Fruit fly (Drosophila melanogaster): ENCODE results near the gene beat-IIa.

beat-IIa gene

DNA sequence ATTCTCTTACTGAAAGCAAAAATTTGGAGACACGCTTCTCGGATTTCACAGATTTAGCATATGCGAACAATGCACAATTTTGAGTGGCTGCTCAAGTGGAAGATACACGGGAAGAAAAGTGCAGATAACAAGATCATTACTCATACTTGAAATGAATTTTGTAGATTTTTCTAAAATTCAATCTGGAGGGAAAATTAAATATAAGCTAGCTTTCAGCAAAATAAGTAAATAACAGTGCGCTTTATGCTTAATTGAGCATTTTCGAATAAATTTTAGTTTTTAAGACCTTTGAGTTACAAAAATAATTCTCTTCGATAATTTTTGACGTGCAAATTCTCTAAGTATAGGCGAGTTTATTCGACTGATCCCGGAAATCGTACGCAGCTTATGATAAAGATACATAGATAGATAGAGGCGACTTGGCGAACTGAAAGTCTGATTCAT is 34.8 kb upstream of the beat-IIa start (continued):
- TF ChIP-seq topi (GFP tag; optimal IDR thresholded peaks at IDR 0.05) (peak; percentile 84), Sox102F (GFP tag; optimal IDR thresholded peaks at IDR 0.05) (peak; percentile 14), CG8119 (GFP tag; IDR thresholded peaks at IDR 0.05) (peak; percentile 54; the same call in 1 of the 3 replicates), svp (GFP tag) (peak; percentile 96), esn (GFP tag; optimal IDR thresholded peaks at IDR 0.05) (peak; percentile 72), OdsH (GFP tag; optimal IDR thresholded peaks at IDR 0.05) (peak; percentile 55), fd85E (GFP tag; optimal IDR thresholded peaks at IDR 0.05) (peak; percentile 20), CG9139 (GFP tag; optimal IDR thresholded peaks at IDR 0.05) (no peak)

DNA sequence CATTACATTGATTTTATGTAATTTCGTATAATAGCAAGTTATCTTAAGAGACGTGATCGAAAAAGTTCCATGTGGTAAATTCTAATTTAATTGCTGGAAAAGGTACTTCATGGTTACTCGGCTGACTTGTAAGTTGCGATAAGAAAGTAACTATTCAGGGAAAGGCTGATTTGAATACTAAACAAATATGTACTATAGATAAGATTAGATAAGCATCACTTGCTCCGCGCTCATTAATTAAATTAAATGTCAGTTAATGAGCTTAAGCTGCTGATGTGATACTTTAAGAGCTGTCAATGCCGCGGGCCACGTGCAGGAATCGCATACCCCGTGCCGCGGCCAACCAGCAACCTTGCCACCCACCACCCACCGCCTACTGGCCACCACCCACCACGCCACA is 34.2 kb upstream of the beat-IIa start:
- TF ChIP-seq svp (GFP tag), result no peak
- TF ChIP-seq vri (GFP tag; optimal IDR thresholded peaks at IDR 0.05), result no peak
- TF ChIP-seq Ets96B (tag; optimal IDR thresholded peaks at IDR 0.05), result no peak
- TF ChIP-seq fd85E (GFP tag; optimal IDR thresholded peaks at IDR 0.05), result no peak
- no peak for TF ChIP-seq dac (GFP tag; optimal IDR thresholded peaks at IDR 0.05)
- TF ChIP-seq Sox14 (GFP tag; optimal IDR thresholded peaks at IDR 0.05), result no peak
- TF ChIP-seq Gug (GFP tag; IDR thresholded peaks at IDR 0.05), result no peak
- TF ChIP-seq fkh (GFP tag; optimal IDR thresholded peaks at IDR 0.05), result peak; percentile 19
- TF ChIP-seq eg (GFP tag; IDR thresholded peaks at IDR 0.05), result no peak

DNA sequence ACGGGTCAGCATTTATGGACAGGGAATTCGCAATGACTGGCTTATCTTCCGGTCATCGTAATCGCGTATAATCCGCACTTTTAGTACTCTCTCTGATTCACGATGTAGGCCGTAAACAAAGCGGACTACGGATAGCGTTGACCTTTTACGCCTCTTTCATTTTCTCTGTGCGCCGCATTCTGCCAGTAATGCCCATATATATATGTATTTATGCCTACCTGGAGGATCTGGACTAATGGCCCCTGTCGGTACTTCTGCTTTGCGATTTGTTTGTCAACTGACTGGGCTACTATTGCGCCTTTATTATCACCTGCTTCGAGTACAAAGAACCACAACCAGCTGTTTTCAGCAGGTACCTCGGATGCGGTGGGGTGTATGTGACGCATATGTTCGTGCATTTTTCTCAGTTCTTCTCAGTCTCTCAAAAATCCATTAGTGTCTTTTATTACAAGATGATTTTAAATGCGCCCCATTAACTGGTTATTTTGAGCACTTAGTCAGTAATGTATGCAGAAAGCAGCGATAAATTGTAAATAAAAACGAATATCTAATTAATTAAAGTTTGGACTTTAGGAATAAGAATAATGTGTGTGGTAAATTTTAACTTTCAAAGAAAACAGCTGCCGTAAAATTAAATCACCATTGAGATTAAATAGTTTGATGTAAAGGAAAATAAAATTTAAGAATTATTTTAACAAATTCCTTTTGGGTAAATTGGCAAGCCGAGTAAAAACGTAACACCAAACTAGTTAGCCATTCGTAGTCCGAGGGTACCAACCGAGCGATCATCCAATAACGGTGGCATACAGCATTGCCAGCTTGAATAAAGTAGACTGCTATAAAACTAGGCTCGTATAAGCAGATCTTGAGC is 28.6 kb upstream of the beat-IIa start, which contains the start of gene CREG:
TSS of gene CREG (minus strand) at position 323 of the 871 bp plus-strand sequence.
- TF ChIP-seq ss (GFP tag; optimal IDR thresholded peaks at IDR 0.05) (peak; percentile 5 to 24), CG6276 (GFP tag; optimal IDR thresholded peaks at IDR 0.05) (peak; percentile 22), CG6163 (GFP tag; IDR thresholded peaks at IDR 0.05) (peak; percentile 33; the same call in 1 of the 3 replicates), Sox102F (GFP tag; optimal IDR thresholded peaks at IDR 0.05) (peak; percentile 57), Met (GFP tag; optimal IDR thresholded peaks at IDR 0.05) (peak; percentile 71), CG16779 (tag; optimal IDR thresholded peaks at IDR 0.05) (no peak), Eip78C (GFP tag) (peak; percentile 88), CG3032 (tag; optimal IDR thresholded peaks at IDR 0.05) (no peak), CG7368 (GFP tag; optimal IDR thresholded peaks at IDR 0.05) (peak; percentile 12), Hr38 (GFP tag; optimal IDR thresholded peaks at IDR 0.05) (no peak), vri (GFP tag; optimal IDR thresholded peaks at IDR 0.05) (peak; percentile 10), CG9139 (GFP tag; optimal IDR thresholded peaks at IDR 0.05) (no peak), Sox15 (GFP tag; optimal IDR thresholded peaks at IDR 0.05) (no peak), Ets21C (GFP tag; optimal IDR thresholded peaks at IDR 0.05) (peak; percentile 30), eg (GFP tag; IDR thresholded peaks at IDR 0.05) (no peak), achi (GFP tag; optimal IDR thresholded peaks at IDR 0.05) (peak; percentile 36), CG11762 (GFP tag; optimal IDR thresholded peaks at IDR 0.05; ENCODE audit: insufficient read depth) (no peak), CG1621 (tag; optimal IDR thresholded peaks at IDR 0.05) (no peak), dsx (GFP tag; optimal IDR thresholded peaks at IDR 0.05; ENCODE audit: poor library complexity, severe bottlenecking) (no peak), spab (GFP tag; optimal IDR thresholded peaks at IDR 0.05) (peak; percentile 2), svp (GFP tag) (peak; percentile 96), CG6854 (GFP tag; optimal IDR thresholded peaks at IDR 0.05) (peak; percentile 12), CG8119 (GFP tag; IDR thresholded peaks at IDR 0.05) (0 out of 3 replicates have a peak, but pooled peaks have one; percentile 15), CG3919 (GFP tag; optimal IDR thresholded peaks at IDR 0.05) (peak; percentile 53), CG8632 (GFP tag; optimal IDR thresholded peaks at IDR 0.05) (peak; percentile 38), CG15336 (GFP tag; IDR thresholded peaks at IDR 0.05) (no peak), Hr4 (GFP tag; optimal IDR thresholded peaks at IDR 0.05) (peak; percentile 48), Sox14 (GFP tag; optimal IDR thresholded peaks at IDR 0.05) (peak; percentile 59), CG31627 (GFP tag; optimal IDR thresholded peaks at IDR 0.05) (peak; percentile 38), Hr39 (GFP tag; optimal IDR thresholded peaks at IDR 0.05) (peak; percentile 26), fkh (GFP tag; optimal IDR thresholded peaks at IDR 0.05) (peak; percentile 20), net (GFP tag; optimal IDR thresholded peaks at IDR 0.05) (peak; percentile 44), Eip75B (GFP tag; optimal IDR thresholded peaks at IDR 0.05) (peak; percentile 51), Eip93F (GFP tag; optimal IDR thresholded peaks at IDR 0.05) (peak; percentile 48), CG6808 (GFP tag; optimal IDR thresholded peaks at IDR 0.05) (peak; percentile 44), CG6792 (GFP tag; optimal IDR thresholded peaks at IDR 0.05) (peak; percentile 35), acj6 (GFP tag; optimal IDR thresholded peaks at IDR 0.05) (peak; percentile 32), salr (GFP tag; optimal IDR thresholded peaks at IDR 0.05) (peak in 1 of 2 experiments; percentile 73)
